Fruit fly (Drosophila melanogaster) whole organism, embryonic: Measurements from ENCODE around the gene ksr.

ENCODE experiments used
- BEAF-32 ChIP-seq: fragments of 200-800 bp; sonication (Bioruptor generic); optimal IDR thresholded peaks from 3 replicates; lab custom pipeline; 2017; ENCODE audit warnings: missing biosample characterization, missing genetic modification characterization, mild to moderate bottlenecking, moderate library complexity, missing genetic modification reagents
- CG10209 ChIP-seq: fragments of 200-800 bp; sonication (Bioruptor generic); optimal IDR thresholded peaks from 3 replicates; lab custom pipeline; 2017; ENCODE audit warnings: missing biosample characterization, mild to moderate bottlenecking, missing genetic modification characterization, missing genetic modification reagents
- CG10543 ChIP-seq: fragments of 200-800 bp; sonication (Bioruptor generic); optimal IDR thresholded peaks from 3 replicates; lab custom pipeline; 2017; ENCODE audit warnings: missing biosample characterization, mild to moderate bottlenecking, missing genetic modification characterization, moderate library complexity
- CG10959 ChIP-seq: fragments of 200-800 bp; sonication (Bioruptor generic); IDR thresholded peaks from 2 replicates; pipeline ENCODE4 v1.3.6; 2022; ENCODE audit warnings: missing biosample characterization, missing genetic modification characterization
- CG12155 ChIP-seq: fragments of 200-800 bp; sonication (Bioruptor generic); optimal IDR thresholded peaks from 3 replicates; lab custom pipeline; 2016; ENCODE audit warnings: missing biosample characterization, missing genetic modification characterization
- CG13123 ChIP-seq: fragments of 200-800 bp; sonication (Bioruptor generic); optimal IDR thresholded peaks from 2 replicates; lab custom pipeline; 2016; ENCODE audit warnings: missing biosample characterization, missing genetic modification characterization
- CG14014 ChIP-seq: fragments of 200-800 bp; sonication (Bioruptor generic); IDR thresholded peaks from 2 replicates; pipeline ENCODE4 v1.3.6; 2022; ENCODE audit warnings: missing biosample characterization, missing genetic modification characterization
- CG14441 ChIP-seq: fragments of 200-800 bp; sonication (Bioruptor generic); IDR thresholded peaks from 2 replicates; pipeline ENCODE4 v1.3.6; 2022; ENCODE audit warnings: missing biosample characterization, missing genetic modification characterization
- CG14710 ChIP-seq: fragments of 200-800 bp; sonication (Bioruptor generic); optimal IDR thresholded peaks from 3 replicates; lab custom pipeline; 2019; ENCODE audit warnings: missing biosample characterization, mild to moderate bottlenecking, missing genetic modification characterization, moderate library complexity
- CG14860 ChIP-seq: fragments of 200-800 bp; sonication (Bioruptor generic); IDR thresholded peaks from 3 replicates; pipeline ENCODE4 v1.3.6; 2022; ENCODE audit warnings: missing biosample characterization, missing genetic modification characterization; ENCODE audit not compliant: partially characterized antibody
- CG17361 ChIP-seq: fragments of 200-800 bp; sonication (Bioruptor generic); IDR thresholded peaks from 3 replicates; pipeline ENCODE4 v1.3.6; 2022; ENCODE audit warnings: missing biosample characterization, missing genetic modification characterization
- CG2116 ChIP-seq: fragments of 200-800 bp; sonication (Bioruptor generic); optimal IDR thresholded peaks from 3 replicates; lab custom pipeline; 2018; ENCODE audit warnings: missing biosample characterization, mild to moderate bottlenecking, missing genetic modification characterization
- CG31441 ChIP-seq: fragments of 200-800 bp; sonication (Bioruptor generic); IDR thresholded peaks from 2 replicates; pipeline ENCODE4 v1.3.6; 2022; ENCODE audit warnings: missing biosample characterization, missing genetic modification characterization
- CG34224 ChIP-seq: fragments of 200-800 bp; sonication (Bioruptor generic); IDR thresholded peaks from 3 replicates; pipeline ENCODE4 v1.3.6; 2022; ENCODE audit warnings: missing biosample characterization, missing genetic modification characterization; ENCODE audit not compliant: partially characterized antibody
- CG3726 ChIP-seq: fragments of 200-800 bp; sonication (Bioruptor generic); IDR thresholded peaks from 3 replicates; pipeline ENCODE4, ENCODE4 v1.3.6; 2022; ENCODE audit warnings: missing biosample characterization, missing genetic modification characterization
- CG4328 ChIP-seq: fragments of 200-800 bp; sonication (Bioruptor generic); optimal IDR thresholded peaks from 3 replicates; lab custom pipeline; 2017; ENCODE audit warnings: missing biosample characterization, missing genetic modification reagents, missing genetic modification characterization
- CG4424 ChIP-seq: fragments of 200-800 bp; sonication (Bioruptor generic); optimal IDR thresholded peaks from 3 replicates; lab custom pipeline; 2016; ENCODE audit warnings: missing biosample characterization, missing genetic modification characterization
- CG4617 ChIP-seq: fragments of 200-800 bp; sonication (Bioruptor generic); optimal IDR thresholded peaks from 3 replicates; lab custom pipeline; 2016; ENCODE audit warnings: missing biosample characterization, missing genetic modification characterization, borderline replicate concordance
- CG4820 ChIP-seq: fragments of 200-800 bp; sonication (Bioruptor generic); optimal IDR thresholded peaks from 3 replicates; lab custom pipeline; 2016; ENCODE audit warnings: missing biosample characterization, missing genetic modification characterization
- CG5180 ChIP-seq: fragments of 200-800 bp; sonication (Bioruptor generic); optimal IDR thresholded peaks from 3 replicates; lab custom pipeline; 2017; ENCODE audit warnings: missing biosample characterization, missing genetic modification characterization, mild to moderate bottlenecking, moderate library complexity, missing genetic modification reagents
- CG7963 ChIP-seq: fragments of 200-800 bp; sonication (Bioruptor generic); IDR thresholded peaks from 3 replicates; pipeline ENCODE4 v1.3.6; 2022; ENCODE audit warnings: missing biosample characterization, missing genetic modification characterization; ENCODE audit not compliant: partially characterized antibody
- H15 ChIP-seq: fragments of 200-800 bp; sonication (Bioruptor generic); IDR thresholded peaks from 3 replicates; pipeline ENCODE4 v1.3.6; 2022; ENCODE audit warnings: missing biosample characterization, missing genetic modification characterization
- H2.0 ChIP-seq: fragments of 200-800 bp; sonication (Bioruptor generic); IDR thresholded peaks from 2 replicates; pipeline ENCODE4 v1.3.6; 2022; ENCODE audit warnings: missing biosample characterization, missing genetic modification characterization
- Lpt ChIP-seq: fragments of >200 bp; optimal IDR thresholded peaks from 2 replicates; lab custom pipeline; 2018; ENCODE audit warnings: missing biosample characterization, missing genetic modification characterization
- MBD-R2 ChIP-seq: fragments of 200-800 bp; sonication (Bioruptor generic); IDR thresholded peaks from 2 replicates; pipeline ENCODE4 v1.3.6; 2022; ENCODE audit warnings: missing biosample characterization, missing genetic modification characterization
- MESR4 ChIP-seq: fragments of 200-800 bp; sonication (Bioruptor generic); optimal IDR thresholded peaks from 2 replicates; lab custom pipeline; 2018; ENCODE audit warnings: missing biosample characterization, mild to moderate bottlenecking, missing genetic modification characterization, moderate library complexity
- Med ChIP-seq: fragments of 200-800 bp; sonication (Bioruptor generic); peaks from one replicate; lab custom pipeline; 2016; ENCODE audit warnings: missing biosample characterization, missing genetic modification characterization, mild to moderate bottlenecking, inconsistent platforms, moderate library complexity
- Neu2 ChIP-seq: fragments of 200-800 bp; sonication (Bioruptor generic); optimal IDR thresholded peaks from 3 replicates; lab custom pipeline; 2016; ENCODE audit warnings: missing biosample characterization, missing genetic modification characterization, borderline replicate concordance
- Opbp ChIP-seq: fragments of 200-800 bp; sonication (Bioruptor generic); IDR thresholded peaks from 3 replicates; pipeline ENCODE4 v1.3.6; 2022; ENCODE audit warnings: missing biosample characterization, missing genetic modification characterization; ENCODE audit not compliant: partially characterized antibody
- Ptx1 ChIP-seq: fragments of 200-800 bp; sonication (Bioruptor generic); IDR thresholded peaks from 2 replicates; pipeline ENCODE4 v1.3.6; 2022; ENCODE audit warnings: missing biosample characterization, missing genetic modification characterization
- Usf ChIP-seq: fragments of 200-800 bp; sonication (Bioruptor generic); optimal IDR thresholded peaks from 2 replicates; lab custom pipeline; 2017; ENCODE audit warnings: missing genotype, missing biosample characterization, missing genetic modification characterization
- YL-1 ChIP-seq: fragments of 200-800 bp; sonication (Bioruptor generic); optimal IDR thresholded peaks from 3 replicates; lab custom pipeline; 2017; ENCODE audit warnings: missing biosample characterization, mild to moderate bottlenecking, missing genetic modification characterization
- abd-A ChIP-seq: fragments of 200-800 bp; sonication (Bioruptor generic); optimal IDR thresholded peaks from 3 replicates; lab custom pipeline; 2019; ENCODE audit warnings: missing biosample characterization, mild to moderate bottlenecking, missing genetic modification characterization, moderate library complexity
- aop ChIP-seq: fragments of 200-800 bp; sonication (Bioruptor generic); IDR thresholded peaks from 2 replicates; pipeline ENCODE4 v1.3.6; 2022; ENCODE audit warnings: missing biosample characterization, missing genetic modification characterization
- br ChIP-seq: fragments of >200 bp; optimal IDR thresholded peaks from 2 replicates; lab custom pipeline; 2017
- cg ChIP-seq: fragments of 200-800 bp; sonication (Bioruptor generic); optimal IDR thresholded peaks from 3 replicates; lab custom pipeline; 2019; ENCODE audit warnings: missing biosample characterization, mild to moderate bottlenecking, missing genetic modification characterization, moderate library complexity
- esg ChIP-seq: fragments of 200-800 bp; sonication (Bioruptor generic); conservative IDR thresholded peaks from 2 replicates; pipeline ENCODE4 v1.3.6; 2022; ENCODE audit warnings: missing biosample characterization, missing genetic modification characterization
- exex ChIP-seq: fragments of 200-800 bp; sonication (Bioruptor generic); optimal IDR thresholded peaks from 4 replicates; lab custom pipeline; 2018; ENCODE audit warnings: missing biosample characterization, mild to moderate bottlenecking, missing genetic modification characterization, moderate library complexity
- ftz-f1 ChIP-seq: fragments of 200-800 bp; sonication (Bioruptor generic); optimal IDR thresholded peaks from 2 replicates; lab custom pipeline; 2016; ENCODE audit warnings: missing biosample characterization, missing genetic modification characterization
- gem ChIP-seq: fragments of 200-800 bp; sonication (Bioruptor generic); optimal IDR thresholded peaks from 2 replicates; lab custom pipeline; 2019; ENCODE audit warnings: missing biosample characterization, mild to moderate bottlenecking, missing genetic modification characterization, moderate library complexity
- gfzf ChIP-seq: fragments of 200-800 bp; sonication (Bioruptor generic); optimal IDR thresholded peaks from 2 replicates; lab custom pipeline; 2016; ENCODE audit warnings: missing biosample characterization, mild to moderate bottlenecking, missing genetic modification characterization, moderate library complexity
- lola ChIP-seq, 3 experiments: fragments of >200 bp in 2 of 3; fragments of 200-800 bp in 1 of 3; sonication (Bioruptor generic) in 1 of 3; optimal IDR thresholded peaks; 2 replicates each; lab custom pipeline; 2017 to 2019; ENCODE audit warnings: missing biosample characterization in 3 of 3, missing genetic modification characterization in 3 of 3, mild to moderate bottlenecking in 1 of 3, moderate library complexity in 1 of 3
- nerfin-1 ChIP-seq: fragments of 200-800 bp; sonication (Bioruptor generic); optimal IDR thresholded peaks from 3 replicates; lab custom pipeline; 2019; ENCODE audit warnings: missing biosample characterization, mild to moderate bottlenecking, missing genetic modification characterization, moderate library complexity
- peb ChIP-seq: fragments of 200-800 bp; sonication (Bioruptor generic); IDR thresholded peaks from 2 replicates; pipeline ENCODE4 v1.3.6; 2022; ENCODE audit warnings: missing biosample characterization, missing genetic modification characterization
- pzg ChIP-seq: fragments of 200-800 bp; sonication (Bioruptor generic); optimal IDR thresholded peaks from 3 replicates; lab custom pipeline; 2018; ENCODE audit warnings: missing biosample characterization, mild to moderate bottlenecking, missing genetic modification characterization, moderate library complexity
- shn ChIP-seq: fragments of 200-800 bp; sonication (Bioruptor generic); optimal IDR thresholded peaks from 3 replicates; lab custom pipeline; 2016; ENCODE audit warnings: missing biosample characterization, missing genetic modification characterization
- ssp ChIP-seq: fragments of 200-800 bp; sonication (Bioruptor generic); IDR thresholded peaks from 2 replicates; pipeline ENCODE4 v1.3.6; 2022; ENCODE audit warnings: missing biosample characterization, missing genetic modification characterization
- ttk ChIP-seq: fragments of 200-800 bp; sonication (Bioruptor generic); IDR thresholded peaks from 2 replicates; pipeline ENCODE4 v2.1.2; 2022; ENCODE audit warnings: missing biosample characterization, missing genetic modification characterization
- unpg ChIP-seq: fragments of 200-800 bp; sonication (Bioruptor generic); optimal IDR thresholded peaks from 3 replicates; lab custom pipeline; 2018; ENCODE audit warnings: missing biosample characterization, mild to moderate bottlenecking, missing genetic modification characterization, moderate library complexity
- wor ChIP-seq: fragments of 200-800 bp; sonication (Bioruptor generic); IDR thresholded peaks from 2 replicates; pipeline ENCODE4 v1.3.6; 2022; ENCODE audit warnings: missing biosample characterization, missing genetic modification characterization
- zf30C ChIP-seq: fragments of 200-800 bp; sonication (Bioruptor generic); optimal IDR thresholded peaks from 3 replicates; lab custom pipeline; 2018; ENCODE audit warnings: missing biosample characterization, mild to moderate bottlenecking, missing genetic modification characterization

Gene ksr

DNA sequence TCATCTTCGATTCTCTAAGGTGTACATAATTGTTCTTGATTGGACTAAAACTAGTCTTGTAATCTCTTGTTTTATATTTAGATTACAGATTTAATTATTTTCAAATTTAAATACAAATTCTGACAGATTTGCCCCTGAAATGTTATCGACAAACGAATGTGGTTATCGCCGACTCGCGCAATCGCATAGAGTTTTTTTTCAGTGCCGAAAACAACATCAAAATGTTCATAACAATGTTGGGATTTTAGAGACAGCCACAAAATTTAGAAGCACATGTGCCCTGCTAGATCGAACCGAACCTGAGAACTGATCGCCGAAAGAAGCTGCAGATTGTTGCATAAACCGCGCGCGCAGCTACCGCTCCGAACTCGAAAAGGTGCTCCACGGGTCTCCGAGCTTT is 16.1 kb downstream of the ksr start, which contains the start of gene POLDIP2 (continued):
- TF ChIP-seq abd-A: no peak
- no peak for TF ChIP-seq Opbp (GFP tag; lab: Robert Waterston, UW)
- TF ChIP-seq CG14860 (GFP tag; lab: Robert Waterston, UW): no peak
- TF ChIP-seq CG14710 (tag; lab: Kevin White, UChicago): no peak
- peak; percentile 81 for TF ChIP-seq Med (GFP tag; lab: Kevin White, UChicago)
- no peak for TF ChIP-seq lola (GFP tag; optimal IDR thresholded peaks at IDR 0.05; lab: Kevin White, UChicago)
- no peak for TF ChIP-seq exex (tag; lab: Kevin White, UChicago)
- TF ChIP-seq zf30C (GFP tag; lab: Kevin White, UChicago): peak; percentile 98
- peak; percentile 34 for TF ChIP-seq pzg
- TF ChIP-seq CG10959: no peak
- TF ChIP-seq shn (GFP tag; lab: Kevin White, UChicago): no peak
- no peak for TF ChIP-seq aop
- TF ChIP-seq CG5180 (GFP tag; lab: Kevin White, UChicago): no peak
- TF ChIP-seq CG13123 (GFP tag; lab: Kevin White, UChicago): no peak
- no peak for TF ChIP-seq Ptx1 (GFP tag; lab: Robert Waterston, UW)
- TF ChIP-seq Usf (GFP tag; lab: Kevin White, UChicago): no peak
- TF ChIP-seq CG4617 (GFP tag; lab: Kevin White, UChicago): peak; percentile 42
- no peak for TF ChIP-seq peb (GFP tag; lab: Robert Waterston, UW)
- TF ChIP-seq nerfin-1 (tag; lab: Kevin White, UChicago): no peak
- no peak for TF ChIP-seq CG14014 (GFP tag; lab: Robert Waterston, UW)
- TF ChIP-seq MBD-R2: peak; percentile 56
- no peak for TF ChIP-seq BEAF-32
- peak; percentile 80 for TF ChIP-seq MESR4
- peak; percentile 9 for TF ChIP-seq ftz-f1 (GFP tag; lab: Kevin White, UChicago)
- no peak for TF ChIP-seq esg (GFP tag; lab: Robert Waterston, UW)
- no peak for TF ChIP-seq ttk (GFP tag; lab: Robert Waterston, UW)
- no peak for TF ChIP-seq br (lab: Kevin White, UChicago)
- peak; percentile 96 for TF ChIP-seq CG2116 (GFP tag; lab: Kevin White, UChicago)
- TF ChIP-seq CG3726 (GFP tag; lab: Robert Waterston, UW): no peak
- TF ChIP-seq ssp (GFP tag; lab: Robert Waterston, UW): no peak
- no peak for TF ChIP-seq cg (GFP tag; lab: Kevin White, UChicago)
- no peak for TF ChIP-seq CG14441 (GFP tag; lab: Robert Waterston, UW)
- TF ChIP-seq H15: no peak
- no peak for TF ChIP-seq Lpt (GFP tag; lab: Kevin White, UChicago)
- TF ChIP-seq gem (tag; lab: Kevin White, UChicago): no peak
- peak; percentile 91 for TF ChIP-seq CG10209
- TF ChIP-seq gfzf (GFP tag; lab: Kevin White, UChicago): no peak
- TF ChIP-seq CG7963 (GFP tag; lab: Robert Waterston, UW): no peak
- no peak for TF ChIP-seq CG4424 (GFP tag; lab: Kevin White, UChicago)
- TF ChIP-seq CG31441 (GFP tag; lab: Robert Waterston, UW): no peak
- no peak for TF ChIP-seq CG10543 (GFP tag; lab: Kevin White, UChicago)
- TF ChIP-seq CG34224 (GFP tag; lab: Robert Waterston, UW): no peak
- TF ChIP-seq CG12155 (GFP tag; lab: Kevin White, UChicago): no peak
- no peak for TF ChIP-seq YL-1 (GFP tag; lab: Kevin White, UChicago)
- TF ChIP-seq CG4820: no peak
- no peak for TF ChIP-seq unpg (GFP tag; lab: Kevin White, UChicago)
- TF ChIP-seq H2.0 (GFP tag; lab: Robert Waterston, UW): no peak
- no peak for TF ChIP-seq CG4328
- no peak for TF ChIP-seq Neu2 (GFP tag; lab: Kevin White, UChicago)
- no peak for TF ChIP-seq wor (GFP tag; lab: Robert Waterston, UW)
- 0 out of 3 replicates have a peak, but pooled peaks have one; percentile 1 for TF ChIP-seq CG17361 (GFP tag; lab: Robert Waterston, UW)
